Worm (Caenorhabditis elegans) whole organism, L3 larva: ENCODE measurements around the gene gcy-19.

Source experiments
- R02D3.7 ChIP-seq: fragments of 150-350 bp; optimal IDR thresholded peaks from 2 replicates; lab custom pipeline; 2014; ENCODE audit warnings: missing biosample characterization, missing genetic modification characterization
- ZK546.5 ChIP-seq: sonication (generic microtip); optimal IDR thresholded peaks from 2 replicates; lab custom pipeline; 2017; ENCODE audit warnings: missing biosample characterization, missing genetic modification characterization
- aly-2 ChIP-seq: fragments of 150-350 bp; optimal IDR thresholded peaks from 2 replicates; lab custom pipeline; 2014; ENCODE audit warnings: missing biosample characterization, missing genetic modification characterization
- ama-1 ChIP-seq: fragments of 150-350 bp; optimal IDR thresholded peaks from 2 replicates; lab custom pipeline; 2018
- ceh-16 ChIP-seq: sonication (generic microtip); optimal IDR thresholded peaks from 2 replicates; lab custom pipeline; 2017; ENCODE audit warnings: missing biosample characterization, missing genetic modification characterization
- ceh-28 ChIP-seq: fragments of 150-350 bp; optimal IDR thresholded peaks from 2 replicates; lab custom pipeline; 2014; ENCODE audit warnings: missing biosample characterization, missing genetic modification reagents, missing genetic modification characterization
- ceh-82 ChIP-seq: fragments of 150-350 bp; optimal IDR thresholded peaks from 2 replicates; lab custom pipeline; 2014; ENCODE audit warnings: missing biosample characterization, missing genetic modification characterization
- ceh-9 ChIP-seq: sonication (generic microtip); optimal IDR thresholded peaks from 2 replicates; lab custom pipeline; 2018; ENCODE audit warnings: missing biosample characterization, missing genetic modification characterization
- egl-27 ChIP-seq: sonication (generic microtip); optimal IDR thresholded peaks from 4 replicates; lab custom pipeline; 2017; ENCODE audit warnings: missing biosample characterization, missing genetic modification reagents, missing genetic modification characterization
- egl-5 ChIP-seq: fragments of 150-350 bp; optimal IDR thresholded peaks from 2 replicates; lab custom pipeline; 2017; ENCODE audit warnings: missing biosample characterization, missing genetic modification reagents, missing genetic modification characterization, inconsistent platforms
- elt-1 ChIP-seq: fragments of 150-350 bp; optimal IDR thresholded peaks from 2 replicates; lab custom pipeline; 2014; ENCODE audit warnings: missing biosample characterization, missing genetic modification characterization
- elt-2 ChIP-seq: sonication (generic microtip); optimal IDR thresholded peaks from 2 replicates; lab custom pipeline; 2016; ENCODE audit warnings: missing genetic modification reagents, mild to moderate bottlenecking, missing genetic modification characterization, missing compliant biosample characterization
- elt-3 ChIP-seq, 3 experiments: fragments of 150-350 bp in 1 of 3; sonication (generic microtip) in 2 of 3; optimal IDR thresholded peaks; 2 replicates in 2 of 3; 4 replicates in 1 of 3; lab custom pipeline; 2014 to 2017; ENCODE audit warnings: missing biosample characterization in 3 of 3, missing genetic modification characterization in 3 of 3
- fkh-10 ChIP-seq: sonication (generic microtip); optimal IDR thresholded peaks from 2 replicates; lab custom pipeline; 2017; ENCODE audit warnings: missing biosample characterization, missing genetic modification reagents, missing genetic modification characterization
- fkh-2 ChIP-seq: fragments of 150-350 bp; optimal IDR thresholded peaks from 2 replicates; lab custom pipeline; 2014; ENCODE audit warnings: missing biosample characterization, missing genetic modification reagents, missing genetic modification characterization
- jun-1 ChIP-seq: fragments of 150-350 bp; optimal IDR thresholded peaks from 2 replicates; lab custom pipeline; 2014; ENCODE audit warnings: missing biosample characterization, missing genetic modification reagents, missing genetic modification characterization
- lin-15B ChIP-seq: fragments of 150-350 bp; optimal IDR thresholded peaks from 2 replicates; lab custom pipeline; 2014; ENCODE audit warnings: missing biosample characterization, missing genetic modification characterization
- lin-39 ChIP-seq: fragments of 150-350 bp; optimal IDR thresholded peaks from 2 replicates; lab custom pipeline; 2018; ENCODE audit warnings: missing biosample characterization, missing genetic modification reagents, missing genetic modification characterization
- lsy-12 ChIP-seq: sonication (generic microtip); optimal IDR thresholded peaks from 2 replicates; lab custom pipeline; 2016; ENCODE audit warnings: mild to moderate bottlenecking, missing genetic modification characterization, missing compliant biosample characterization
- mdl-1 ChIP-seq: fragments of 150-350 bp; optimal IDR thresholded peaks from 2 replicates; lab custom pipeline; 2014; ENCODE audit warnings: missing biosample characterization, missing genetic modification characterization
- mml-1 ChIP-seq: fragments of 150-350 bp; sonication (generic microtip); optimal IDR thresholded peaks from 3 replicates; lab custom pipeline; 2014; ENCODE audit warnings: missing biosample characterization, missing genetic modification characterization
- nfya-1 ChIP-seq: sonication (generic microtip); optimal IDR thresholded peaks from 2 replicates; lab custom pipeline; 2017; ENCODE audit warnings: missing genetic modification characterization, mild to moderate bottlenecking, missing compliant biosample characterization, antibody characterized with exemption, moderate library complexity; ENCODE audit not compliant: insufficient read depth
- nhr-11 ChIP-seq: fragments of 150-350 bp; optimal IDR thresholded peaks from 2 replicates; lab custom pipeline; 2014; ENCODE audit warnings: missing biosample characterization, missing genetic modification characterization
- nhr-12 ChIP-seq: fragments of 150-350 bp; optimal IDR thresholded peaks from 2 replicates; lab custom pipeline; 2014; ENCODE audit warnings: missing biosample characterization, missing genetic modification characterization
- nhr-23 ChIP-seq: fragments of 150-350 bp; optimal IDR thresholded peaks from 2 replicates; lab custom pipeline; 2014; ENCODE audit warnings: missing biosample characterization, missing genetic modification reagents, missing genetic modification characterization
- nhr-25 ChIP-seq: sonication (generic microtip); optimal IDR thresholded peaks from 2 replicates; lab custom pipeline; 2017; ENCODE audit warnings: missing biosample characterization, missing genetic modification characterization
- nhr-28 ChIP-seq: fragments of 150-350 bp; optimal IDR thresholded peaks from 2 replicates; lab custom pipeline; 2014; ENCODE audit warnings: missing biosample characterization, missing genetic modification characterization
- nhr-67 ChIP-seq: fragments of 150-350 bp; optimal IDR thresholded peaks from 2 replicates; lab custom pipeline; 2014; ENCODE audit warnings: missing biosample characterization, missing genetic modification characterization
- pha-4 ChIP-seq: fragments of 150-350 bp; optimal IDR thresholded peaks from 2 replicates; lab custom pipeline; 2014; ENCODE audit warnings: missing biosample characterization, missing genetic modification reagents, missing genetic modification characterization
- pqm-1 ChIP-seq: fragments of 150-350 bp; optimal IDR thresholded peaks from 2 replicates; lab custom pipeline; 2017; ENCODE audit warnings: missing biosample characterization, missing genetic modification characterization, inconsistent platforms
- sea-2 ChIP-seq: fragments of 150-350 bp; sonication (generic microtip); optimal IDR thresholded peaks from 4 replicates; lab custom pipeline; 2014; ENCODE audit warnings: missing biosample characterization, missing genetic modification reagents, missing genetic modification characterization
- skn-1 ChIP-seq: fragments of 150-350 bp; optimal IDR thresholded peaks from 2 replicates; lab custom pipeline; 2014; ENCODE audit warnings: missing biosample characterization, missing genetic modification characterization
- snpc-4 ChIP-seq: fragments of 150-350 bp; optimal IDR thresholded peaks from 2 replicates; lab custom pipeline; 2014; ENCODE audit warnings: missing biosample characterization, missing genetic modification characterization
- tbx-2 ChIP-seq: sonication (generic microtip); optimal IDR thresholded peaks from 2 replicates; lab custom pipeline; 2016; ENCODE audit warnings: mild to moderate bottlenecking, missing genetic modification characterization, missing compliant biosample characterization
- ztf-11 ChIP-seq: fragments of 150-350 bp; optimal IDR thresholded peaks from 2 replicates; lab custom pipeline; 2014; ENCODE audit warnings: missing biosample characterization, missing genetic modification characterization
- ztf-4 ChIP-seq: fragments of 150-350 bp; optimal IDR thresholded peaks from 2 replicates; lab custom pipeline; 2014; ENCODE audit warnings: missing biosample characterization, missing genetic modification characterization

gcy-19 gene

DNA sequence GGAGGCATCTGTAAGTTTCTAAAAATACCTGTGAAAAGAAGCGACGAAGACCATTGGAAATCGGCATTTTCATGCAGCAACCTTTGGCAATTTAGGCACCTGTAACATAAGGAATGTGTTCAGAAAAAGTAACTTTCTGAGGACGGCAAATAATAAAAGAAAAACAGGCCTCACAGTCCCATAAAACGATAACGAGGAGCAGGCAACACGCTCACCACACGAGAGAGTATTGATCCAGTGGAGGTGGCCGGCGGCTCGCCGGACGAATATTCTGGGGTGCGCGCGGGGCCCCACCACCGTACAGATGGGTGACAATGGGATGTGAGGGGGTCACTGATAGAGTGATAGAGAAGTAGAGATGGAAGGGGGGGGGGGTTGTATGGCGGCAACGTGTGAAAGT lies 15.8 kb upstream of the gcy-19 start, which contains the start of gene F02E11.3:
Gene F02E11.3 (minus strand): TSS at position 101 of the 400 bp plus-strand sequence.
- TF ChIP-seq egl-27 (tag; lab: Kevin White, UChicago) (no peak), sea-2 (GFP tag; lab: Kevin White, UChicago) (no peak), egl-5 (no peak), ama-1 (lab: Kevin White, UChicago) (no peak), nhr-67 (tag; lab: Kevin White, UChicago) (no peak), mdl-1 (tag; lab: Kevin White, UChicago) (no peak), ztf-4 (tag; lab: Kevin White, UChicago) (no peak), elt-3 (tag; optimal IDR thresholded peaks at IDR 0.05; lab: Kevin White, UChicago) (no peak), snpc-4 (tag; lab: Kevin White, UChicago) (no peak), fkh-10 (no peak), lin-39 (tag; lab: Kevin White, UChicago) (no peak), skn-1 (no peak), lin-15B (tag; lab: Kevin White, UChicago) (no peak)
- TF ChIP-seq, all 47 proteins: peak for 0

- TF ChIP-seq ceh-82 (no peak), elt-3 (tag; optimal IDR thresholded peaks at IDR 0.05; lab: Kevin White, UChicago) (no peak), ZK546.5 (tag; lab: Kevin White, UChicago) (no peak), ztf-4 (tag; lab: Kevin White, UChicago) (no peak), ceh-28 (no peak), lin-39 (tag; lab: Kevin White, UChicago) (no peak), nhr-67 (tag; lab: Kevin White, UChicago) (no peak), mml-1 (tag; lab: Kevin White, UChicago) (no peak), nhr-28 (tag; lab: Kevin White, UChicago) (no peak), elt-1 (no peak), nhr-11 (no peak), lin-15B (tag; lab: Kevin White, UChicago) (no peak)
Observed at ce11 chrII:3270598-3270997, 11.4 kb upstream of the gcy-19 start.

ce11 chrII:3267815-3268214 lies 8.7 kb upstream of the gcy-19 start:
- TF ChIP-seq nfya-1 (tag; lab: Kevin White, UChicago) (peak; percentile 8), fkh-2 (tag; lab: Kevin White, UChicago) (no peak), ZK546.5 (tag; lab: Kevin White, UChicago) (no peak), elt-2 (no peak), pha-4 (tag; lab: Kevin White, UChicago) (peak; percentile 17), ztf-11 (no peak), nhr-23 (tag; lab: Kevin White, UChicago) (no peak), snpc-4 (tag; lab: Kevin White, UChicago) (no peak), R02D3.7 (tag; lab: Kevin White, UChicago) (no peak), elt-3 (tag; optimal IDR thresholded peaks at IDR 0.05; lab: Kevin White, UChicago) (no peak), elt-1 (no peak), ceh-9 (no peak)

DNA sequence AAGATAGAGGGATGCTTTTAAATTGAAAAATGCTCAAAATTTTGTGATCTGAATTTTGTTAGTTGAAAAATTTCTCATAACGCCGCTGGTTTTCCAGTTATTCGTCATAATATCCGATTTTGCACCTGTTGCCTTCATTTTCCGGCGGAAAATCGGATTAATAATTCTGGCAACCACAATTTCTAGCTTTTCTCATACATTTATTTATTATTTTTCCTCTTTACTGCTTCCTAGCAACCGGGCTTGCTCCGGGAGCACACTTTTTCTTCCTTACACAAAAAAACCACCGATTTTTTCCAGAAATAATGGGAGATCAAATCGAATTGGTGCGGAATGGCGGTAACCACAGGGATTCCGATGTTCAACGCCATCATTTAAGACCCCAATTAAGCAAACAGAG lies 8.2 kb upstream of the gcy-19 start, which contains the start of gene F02E11.7:
Gene F02E11.7 (plus strand): TSS at position 301 of the 400 bp plus-strand sequence.
- TF ChIP-seq R02D3.7 (tag; lab: Kevin White, UChicago) = no peak
- no peak for TF ChIP-seq nfya-1 (tag; lab: Kevin White, UChicago)
- TF ChIP-seq pqm-1 (tag; lab: Kevin White, UChicago) = no peak
- TF ChIP-seq nhr-11 = no peak
- TF ChIP-seq elt-3 (tag; optimal IDR thresholded peaks at IDR 0.05; lab: Kevin White, UChicago) = no peak
- no peak for TF ChIP-seq ama-1 (lab: Kevin White, UChicago)
- no peak for TF ChIP-seq lsy-12 (tag; lab: Kevin White, UChicago)
- no peak for TF ChIP-seq pha-4 (tag; lab: Kevin White, UChicago)
- TF ChIP-seq ztf-4 (tag; lab: Kevin White, UChicago) = no peak
- no peak for TF ChIP-seq nhr-25 (tag; lab: Kevin White, UChicago)
- TF ChIP-seq elt-1 = no peak
- TF ChIP-seq sea-2 (GFP tag; lab: Kevin White, UChicago) = no peak
- TF ChIP-seq aly-2 (tag; lab: Kevin White, UChicago) = no peak
- TF ChIP-seq nhr-12 = no peak
- TF ChIP-seq, all 47 proteins: peak for 0

- TF ChIP-seq elt-3 (tag; optimal IDR thresholded peaks at IDR 0.05; lab: Kevin White, UChicago) = no peak
- TF ChIP-seq jun-1 (tag; lab: Kevin White, UChicago) = no peak
- no peak for TF ChIP-seq tbx-2
- no peak for TF ChIP-seq ceh-16
- no peak for TF ChIP-seq snpc-4 (tag; lab: Kevin White, UChicago)
Observed at ce11 chrII:3264704-3265103, 5.5 kb upstream of the gcy-19 start.
